Worm (Caenorhabditis elegans): ENCODE results near the gene clec-254.

DNA sequence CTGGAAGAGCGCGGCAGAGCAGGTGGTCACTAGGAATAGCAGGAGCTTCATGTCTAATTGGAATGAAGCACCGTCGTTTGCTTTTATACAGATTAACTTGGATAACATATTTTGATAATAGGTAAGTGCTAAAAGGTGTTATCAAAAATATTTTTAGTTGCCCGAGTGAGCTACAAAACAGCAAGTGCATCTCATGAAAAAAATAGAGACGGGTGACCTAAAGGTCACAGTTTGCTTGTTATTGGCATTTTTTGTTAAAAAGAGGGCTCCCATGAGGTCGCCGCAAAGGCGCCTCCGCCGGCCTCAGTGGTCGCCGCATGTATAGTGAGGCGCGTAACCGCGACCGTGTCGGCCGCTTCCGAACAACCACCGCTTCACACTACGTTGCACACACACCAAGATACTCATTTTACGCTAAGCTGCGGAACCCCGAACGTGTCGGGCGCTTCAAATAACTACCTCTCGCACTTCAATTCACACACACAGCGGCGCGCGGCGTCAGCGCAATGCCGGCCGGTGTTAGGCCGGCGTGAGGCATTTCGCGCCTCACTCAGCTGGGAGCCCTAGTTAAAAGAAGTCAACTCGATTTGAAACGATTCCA is 24.8 kb downstream of the clec-254 start, which contains the start of gene asp-19:
- no peak for TF ChIP-seq C04F5.9 (tag; optimal IDR thresholded peaks at IDR 0.05)
- TF ChIP-seq nhr-237 (tag; optimal IDR thresholded peaks at IDR 0.05), result no peak
- no peak for TF ChIP-seq nhr-28 (tag; optimal IDR thresholded peaks at IDR 0.05)
- TF ChIP-seq swsn-7 (tag; optimal IDR thresholded peaks at IDR 0.05), result no peak
- TF ChIP-seq lsy-2 (tag; optimal IDR thresholded peaks at IDR 0.05), result no peak
- TF ChIP-seq mep-1 (tag; optimal IDR thresholded peaks at IDR 0.05), result no peak
- no peak for TF ChIP-seq Y116A8C.19 (tag; optimal IDR thresholded peaks at IDR 0.05; ENCODE audit: borderline replicate concordance)
- no peak for TF ChIP-seq nhr-76 (tag; optimal IDR thresholded peaks at IDR 0.05)
- TF ChIP-seq nhr-11 (tag; optimal IDR thresholded peaks at IDR 0.05), result no peak
- TF ChIP-seq pax-3 (tag; optimal IDR thresholded peaks at IDR 0.05), result no peak
- TF ChIP-seq ama-1 (optimal IDR thresholded peaks at IDR 0.05), result no peak
- TF ChIP-seq zag-1 (tag; optimal IDR thresholded peaks at IDR 0.05), result no peak
- TF ChIP-seq sptf-1 (tag; optimal IDR thresholded peaks at IDR 0.05), result no peak
